Fruit fly (Drosophila melanogaster): ENCODE measurements around the gene CG3847.

dm6 chrX:6304203-6304602, 42.7 kb upstream of the CG3847 start:
- TF ChIP-seq amos (GFP tag; IDR thresholded peaks at IDR 0.05; ENCODE audit: partially characterized antibody) (no peak), ac (GFP tag; optimal IDR thresholded peaks at IDR 0.05) (no peak), CG4424 (GFP tag; optimal IDR thresholded peaks at IDR 0.05) (no peak), nau (GFP tag; optimal IDR thresholded peaks at IDR 0.05) (no peak), caup (GFP tag; optimal IDR thresholded peaks at IDR 0.05; ENCODE audit: severe bottlenecking) (no peak), CG18262 (tag; optimal IDR thresholded peaks at IDR 0.05) (no peak), slp2 (GFP tag; optimal IDR thresholded peaks at IDR 0.05) (no peak), CG8478 (optimal IDR thresholded peaks at IDR 0.05) (no peak), chif (GFP tag; optimal IDR thresholded peaks at IDR 0.05) (no peak)
